Fruit fly (Drosophila melanogaster) whole organism: ENCODE results near the gene CG14655.

ENCODE experiments used
- Dll ChIP-seq: fragments of >200 bp; optimal IDR thresholded peaks from 2 replicates; lab custom pipeline; 2017
- EcR ChIP-seq, 2 experiments: fragments of >200 bp; optimal IDR thresholded peaks; 2 replicates each; lab custom pipeline; 2017; ENCODE audit warnings: missing biosample characterization in 2 of 2, missing genetic modification characterization in 2 of 2, missing genetic modification reagents in 2 of 2
- psq ChIP-seq: fragments of >200 bp; optimal IDR thresholded peaks from 2 replicates; lab custom pipeline; 2017

dm6 chr3R:4746189-4746771, 33.8 kb downstream of the CG14655 start:
- no peak for TF ChIP-seq Dll (lab: Kevin White, UChicago)
- no peak for TF ChIP-seq psq (lab: Kevin White, UChicago)
- TF ChIP-seq EcR (GFP tag; optimal IDR thresholded peaks at IDR 0.05; lab: Kevin White, UChicago) = no peak
